Fruit fly (Drosophila melanogaster) whole organism, embryonic: ENCODE measurements around the gene Cont.

Experiments
- CG10147 ChIP-seq: fragments of 200-800 bp; sonication (Bioruptor generic); optimal IDR thresholded peaks from 2 replicates; lab custom pipeline; 2019; ENCODE audit warnings: missing biosample characterization, mild to moderate bottlenecking, missing genetic modification characterization, moderate library complexity
- CG10979 ChIP-seq: fragments of 200-800 bp; sonication (Bioruptor generic); optimal IDR thresholded peaks from 2 replicates; lab custom pipeline; 2018; ENCODE audit warnings: missing biosample characterization, mild to moderate bottlenecking, missing genetic modification characterization, moderate library complexity
- CG12219 ChIP-seq: fragments of 200-800 bp; sonication (Bioruptor generic); optimal IDR thresholded peaks from 3 replicates; lab custom pipeline; 2018; ENCODE audit warnings: missing biosample characterization, mild to moderate bottlenecking, missing genetic modification characterization
- CG14014 ChIP-seq: fragments of 200-800 bp; sonication (Bioruptor generic); IDR thresholded peaks from 2 replicates; pipeline ENCODE4 v1.3.6; 2022; ENCODE audit warnings: missing biosample characterization, missing genetic modification characterization
- CG15479 ChIP-seq: fragments of 200-800 bp; sonication (Bioruptor generic); optimal IDR thresholded peaks from 3 replicates; lab custom pipeline; 2019; ENCODE audit warnings: missing biosample characterization, mild to moderate bottlenecking, missing genetic modification characterization, moderate library complexity
- CG17829 ChIP-seq: fragments of 200-800 bp; optimal IDR thresholded peaks from 2 replicates; lab custom pipeline; 2019; ENCODE audit warnings: missing biosample characterization, mild to moderate bottlenecking, missing genetic modification characterization, moderate library complexity
- CG18011 ChIP-seq: fragments of 200-800 bp; sonication (Bioruptor generic); optimal IDR thresholded peaks from 2 replicates; lab custom pipeline; 2017; ENCODE audit warnings: missing biosample characterization, missing genetic modification characterization, mild to moderate bottlenecking, moderate library complexity, missing genotype
- CG1832 ChIP-seq: fragments of 200-800 bp; sonication (Bioruptor generic); optimal IDR thresholded peaks from 2 replicates; lab custom pipeline; 2017; ENCODE audit warnings: missing biosample characterization, mild to moderate bottlenecking, missing genetic modification characterization, inconsistent platforms
- CG18619 ChIP-seq: fragments of 200-800 bp; sonication (Bioruptor generic); optimal IDR thresholded peaks from 3 replicates; lab custom pipeline; 2017; ENCODE audit warnings: missing biosample characterization, mild to moderate bottlenecking, missing genetic modification characterization
- CG33557 ChIP-seq: fragments of 200-800 bp; sonication (Bioruptor generic); optimal IDR thresholded peaks from 2 replicates; lab custom pipeline; 2019; ENCODE audit warnings: missing biosample characterization, mild to moderate bottlenecking, missing genetic modification characterization, moderate library complexity
- CG7271 ChIP-seq: fragments of 200-800 bp; sonication (Bioruptor generic); optimal IDR thresholded peaks from 2 replicates; lab custom pipeline; 2018; ENCODE audit warnings: missing biosample characterization, mild to moderate bottlenecking, missing genetic modification characterization, moderate library complexity
- CG8478 ChIP-seq: fragments of >200 bp; optimal IDR thresholded peaks from 2 replicates; lab custom pipeline; 2018
- D ChIP-seq, 2 experiments: fragments of 200-800 bp in 1 of 2; fragments of >200 bp in 1 of 2; sonication (Bioruptor generic) in 1 of 2; optimal IDR thresholded peaks; 2 replicates in 1 of 2; 3 replicates in 1 of 2; lab custom pipeline; 2017; ENCODE audit warnings: mild to moderate bottlenecking in 1 of 2, missing biosample characterization in 1 of 2, missing genetic modification characterization in 1 of 2, missing genetic modification reagents in 1 of 2
- Deaf1 ChIP-seq: fragments of 200-800 bp; optimal IDR thresholded peaks from 3 replicates; lab custom pipeline; 2019; ENCODE audit warnings: missing biosample characterization, mild to moderate bottlenecking, missing genetic modification characterization, moderate library complexity
- Doc2 ChIP-seq: fragments of 200-800 bp; sonication (Bioruptor generic); IDR thresholded peaks from 2 replicates; pipeline ENCODE4 v1.3.6; 2022; ENCODE audit warnings: missing biosample characterization, missing genetic modification characterization
- Ets65A ChIP-seq: fragments of 200-800 bp; sonication (Bioruptor generic); peaks from one replicate; lab custom pipeline; 2016; ENCODE audit warnings: missing biosample characterization, missing genetic modification characterization
- Hr39 ChIP-seq: fragments of >200 bp; optimal IDR thresholded peaks from 2 replicates; lab custom pipeline; 2017
- Nf-YB ChIP-seq: fragments of 200-800 bp; sonication (Bioruptor generic); optimal IDR thresholded peaks from 3 replicates; lab custom pipeline; 2019; ENCODE audit warnings: missing biosample characterization, mild to moderate bottlenecking, missing genetic modification characterization, moderate library complexity
- Nf-YC ChIP-seq: fragments of 200-800 bp; optimal IDR thresholded peaks from 3 replicates; lab custom pipeline; 2019; ENCODE audit warnings: missing biosample characterization, mild to moderate bottlenecking, missing genetic modification characterization, moderate library complexity
- NfI ChIP-seq: fragments of 200-800 bp; sonication (Bioruptor generic); optimal IDR thresholded peaks from 3 replicates; lab custom pipeline; 2018; ENCODE audit warnings: missing biosample characterization, mild to moderate bottlenecking, missing genetic modification characterization, moderate library complexity
- Trl ChIP-seq, 3 experiments: fragments of >200 bp in 2 of 3; fragments of 200-800 bp in 1 of 3; sonication (Bioruptor generic) in 1 of 3; optimal IDR thresholded peaks; 2 replicates in 1 of 3; 3 replicates in 2 of 3; lab custom pipeline; 2016 to 2017; ENCODE audit warnings: missing biosample characterization in 1 of 3, missing genetic modification characterization in 1 of 3
- ac ChIP-seq: fragments of 200-800 bp; sonication (Bioruptor generic); optimal IDR thresholded peaks from 3 replicates; lab custom pipeline; 2017; ENCODE audit warnings: missing biosample characterization, mild to moderate bottlenecking, missing genetic modification characterization
- cad ChIP-seq: fragments of >200 bp; optimal IDR thresholded peaks from 2 replicates; lab custom pipeline; 2017; ENCODE audit warnings: missing biosample characterization, missing genetic modification characterization
- ewg ChIP-seq: fragments of 200-800 bp; sonication (Bioruptor generic); optimal IDR thresholded peaks from 3 replicates; lab custom pipeline; 2017; ENCODE audit warnings: mild to moderate bottlenecking, missing biosample characterization, missing genetic modification reagents, missing genetic modification characterization
- jigr1 ChIP-seq: fragments of 200-800 bp; sonication (Bioruptor generic); IDR thresholded peaks from 3 replicates; pipeline ENCODE4 v1.3.6; 2022; ENCODE audit warnings: missing biosample characterization, missing genetic modification characterization
- kni ChIP-seq: fragments of 200-800 bp; sonication (Bioruptor generic); optimal IDR thresholded peaks from 3 replicates; lab custom pipeline; 2017; ENCODE audit warnings: mild to moderate bottlenecking, missing biosample characterization, missing genetic modification reagents, missing genetic modification characterization
- pho ChIP-seq: fragments of 200-800 bp; sonication (Bioruptor generic); optimal IDR thresholded peaks from 2 replicates; lab custom pipeline; 2016; ENCODE audit warnings: missing biosample characterization, missing genetic modification characterization
- phol ChIP-seq: fragments of 200-800 bp; sonication (Bioruptor generic); optimal IDR thresholded peaks from 3 replicates; lab custom pipeline; 2018; ENCODE audit warnings: missing biosample characterization, mild to moderate bottlenecking, missing genetic modification characterization, moderate library complexity
- seq ChIP-seq: fragments of 200-800 bp; sonication (Bioruptor generic); IDR thresholded peaks from 2 replicates; pipeline ENCODE4 v1.3.6; 2022; ENCODE audit warnings: missing biosample characterization, missing genetic modification characterization
- slou ChIP-seq: fragments of 200-800 bp; sonication (Bioruptor generic); optimal IDR thresholded peaks from 3 replicates; lab custom pipeline; 2016; ENCODE audit warnings: missing biosample characterization, missing genetic modification characterization
- sr ChIP-seq: fragments of 200-800 bp; sonication (Bioruptor generic); IDR thresholded peaks from 3 replicates; pipeline ENCODE4 v1.3.6; 2022; ENCODE audit warnings: missing biosample characterization, missing genetic modification characterization
- tll ChIP-seq, 2 experiments: fragments of 200-800 bp in 1 of 2; fragments of >200 bp in 1 of 2; sonication (Bioruptor generic) in 1 of 2; optimal IDR thresholded peaks; 2 replicates each; lab custom pipeline; 2017 to 2019; ENCODE audit warnings: missing biosample characterization in 2 of 2, missing genetic modification characterization in 2 of 2, mild to moderate bottlenecking in 1 of 2, moderate library complexity in 1 of 2
- tna ChIP-seq: fragments of 200-800 bp; sonication (Bioruptor generic); IDR thresholded peaks from 2 replicates; pipeline ENCODE4 v1.3.6; 2022; ENCODE audit warnings: missing biosample characterization, missing genetic modification characterization; ENCODE audit not compliant: partially characterized antibody
- twi ChIP-seq: fragments of 200-800 bp; optimal IDR thresholded peaks from 2 replicates; lab custom pipeline; 2019; ENCODE audit warnings: missing biosample characterization, mild to moderate bottlenecking, missing genetic modification characterization, moderate library complexity
- zen ChIP-seq: fragments of 200-800 bp; sonication (Bioruptor generic); optimal IDR thresholded peaks from 3 replicates; lab custom pipeline; 2018; ENCODE audit warnings: missing biosample characterization, mild to moderate bottlenecking, missing genetic modification characterization, moderate library complexity
- zfh1 ChIP-seq: fragments of 200-800 bp; sonication (Bioruptor generic); IDR thresholded peaks from 3 replicates; pipeline ENCODE4 v1.3.6; 2022; ENCODE audit warnings: missing biosample characterization, missing genetic modification characterization

Gene Cont

DNA sequence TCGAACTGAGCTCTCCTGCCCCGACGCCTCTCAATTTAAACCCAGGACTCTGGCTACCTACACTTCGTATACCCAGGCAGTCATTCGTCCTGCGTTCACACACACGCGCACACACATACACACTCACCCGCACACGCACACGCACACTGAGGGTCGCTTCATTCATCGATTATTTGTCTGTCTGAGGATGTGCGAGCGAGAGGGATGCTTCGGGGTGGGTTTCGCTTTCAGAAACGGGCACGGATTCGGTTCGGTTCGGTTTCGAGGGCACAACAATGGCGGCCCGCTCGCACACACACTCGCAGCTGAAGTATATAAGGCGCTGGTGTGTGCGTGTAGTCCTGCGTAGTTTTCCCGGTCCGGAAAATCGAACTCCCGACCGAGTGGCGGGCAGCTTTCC, 34.5 kb upstream of the Cont start, which contains the start of gene hkb (continued):
- TF ChIP-seq phol (tag; lab: Kevin White, UChicago) = peak; percentile 70
- no peak for TF ChIP-seq pho (GFP tag; lab: Kevin White, UChicago)
- no peak for TF ChIP-seq sr (GFP tag; lab: Robert Waterston, UW)
- no peak for TF ChIP-seq jigr1
- peak; percentile 34 for TF ChIP-seq kni (GFP tag; lab: Kevin White, UChicago)
- peak; percentile 91 for TF ChIP-seq Deaf1
- no peak for TF ChIP-seq CG18619 (GFP tag; lab: Kevin White, UChicago)
- TF ChIP-seq zen (tag; lab: Kevin White, UChicago) = peak; percentile 55
- no peak for TF ChIP-seq tna
- TF ChIP-seq ewg = peak; percentile 42
- peak; percentile 83 for TF ChIP-seq Hr39 (lab: Kevin White, UChicago)
- no peak for TF ChIP-seq Trl (optimal IDR thresholded peaks at IDR 0.05; lab: Kevin White, UChicago)
- no peak for TF ChIP-seq Trl (GFP tag; optimal IDR thresholded peaks at IDR 0.05; lab: Kevin White, UChicago)
- TF ChIP-seq CG1832 (GFP tag; lab: Kevin White, UChicago) = peak; percentile 81
- TF ChIP-seq Doc2 = no peak
- peak; percentile 5 for TF ChIP-seq CG17829 (tag; lab: Kevin White, UChicago)
- TF ChIP-seq seq (GFP tag; lab: Robert Waterston, UW) = peak; percentile 93
- no peak for TF ChIP-seq CG33557 (GFP tag; lab: Kevin White, UChicago)
- TF ChIP-seq Nf-YC (tag; lab: Kevin White, UChicago) = peak; percentile 94

DNA sequence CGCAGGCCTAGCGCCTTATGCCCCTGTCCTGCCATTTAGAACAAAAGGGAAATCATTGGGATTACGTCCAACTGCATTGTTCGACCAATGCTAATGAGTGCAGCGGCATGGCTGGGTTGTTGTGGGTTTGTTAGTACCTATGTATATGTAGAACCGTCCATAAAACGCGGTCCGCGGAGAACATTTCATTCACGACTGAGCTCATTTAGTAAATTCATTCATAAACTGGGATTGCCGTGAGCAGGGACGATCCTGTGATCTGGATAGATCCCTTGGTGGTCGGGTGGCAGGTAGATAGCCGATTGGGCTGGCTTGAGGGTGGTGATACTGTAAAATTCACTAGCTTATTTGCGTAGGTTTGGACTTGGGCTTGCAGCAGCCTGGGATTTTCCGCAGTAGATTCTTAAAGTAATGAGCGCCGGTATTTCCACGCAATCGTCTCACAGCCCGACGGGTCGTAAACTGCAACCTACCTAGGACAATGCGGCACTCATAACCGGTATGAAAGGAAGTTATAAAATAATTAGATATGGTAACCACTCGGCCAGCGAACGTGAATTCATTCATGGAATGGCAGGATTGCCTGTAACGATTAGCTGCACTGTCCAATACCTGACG, 32.8 kb upstream of the Cont start:
- TF ChIP-seq CG10979 (tag; lab: Kevin White, UChicago) = no peak
- TF ChIP-seq CG15479 (GFP tag; lab: Kevin White, UChicago) = peak; percentile 98
- TF ChIP-seq twi (tag; lab: Kevin White, UChicago) = peak; percentile 18
- peak in 1 of 2 experiments; percentile 92 for TF ChIP-seq tll (GFP tag; optimal IDR thresholded peaks at IDR 0.05; lab: Kevin White, UChicago)
- TF ChIP-seq D (optimal IDR thresholded peaks at IDR 0.05; lab: Kevin White, UChicago) = peak; percentile 91
- no peak for TF ChIP-seq D (GFP tag; optimal IDR thresholded peaks at IDR 0.05; lab: Kevin White, UChicago)
- TF ChIP-seq cad (GFP tag; lab: Kevin White, UChicago) = peak; percentile 97
- TF ChIP-seq zen (tag; lab: Kevin White, UChicago) = peak; percentile 83
- no peak for TF ChIP-seq NfI (GFP tag; lab: Kevin White, UChicago)
- TF ChIP-seq CG7271 = peak; percentile 63
- peak; percentile 65 for TF ChIP-seq Ets65A (GFP tag; lab: Kevin White, UChicago)

DNA sequence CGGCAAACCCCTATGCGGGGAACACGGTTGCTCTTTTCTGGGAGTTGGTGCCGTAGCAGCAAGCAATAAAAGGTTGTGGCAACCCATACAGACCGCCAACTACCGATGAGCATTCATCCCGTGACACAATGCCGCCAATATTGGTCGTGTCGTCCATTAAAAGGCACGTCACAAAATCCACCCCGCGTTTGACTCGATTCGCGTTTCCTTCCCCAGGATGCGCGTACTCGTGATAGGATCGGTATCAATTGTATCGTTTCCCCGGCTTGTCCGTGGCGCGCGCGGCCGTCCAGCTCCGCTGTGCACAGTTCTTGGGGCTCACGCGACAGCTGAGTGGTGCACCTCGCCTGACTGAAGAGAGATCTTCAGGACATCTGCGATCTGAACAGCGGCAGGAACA, 30.9 kb upstream of the Cont start:
- TF ChIP-seq CG10147 = no peak
- TF ChIP-seq ac (GFP tag; lab: Kevin White, UChicago) = peak; percentile 11
- TF ChIP-seq CG12219 (GFP tag; lab: Kevin White, UChicago) = no peak
- no peak for TF ChIP-seq Hr39 (lab: Kevin White, UChicago)
- TF ChIP-seq CG14014 (GFP tag; lab: Robert Waterston, UW) = no peak
- no peak for TF ChIP-seq zfh1
- TF ChIP-seq CG8478 = peak; percentile 8
- TF ChIP-seq Nf-YB = peak; percentile 73
- TF ChIP-seq Nf-YC (tag; lab: Kevin White, UChicago) = peak; percentile 50
- peak; percentile 41 for TF ChIP-seq CG18011 (GFP tag; lab: Kevin White, UChicago)
- TF ChIP-seq phol (tag; lab: Kevin White, UChicago) = peak; percentile 35
- TF ChIP-seq slou (GFP tag; lab: Kevin White, UChicago) = no peak
